Fruit fly (Drosophila melanogaster) whole organism, prepupa: Measurements from ENCODE around the gene CG9270.
A peak's percentile ranks its signal among the peaks of the same experiment; 100 is the strongest.

ENCODE experiments used
- Blimp-1 ChIP-seq: fragments of 200-800 bp; sonication (Bioruptor generic); optimal IDR thresholded peaks from 3 replicates; lab custom pipeline; 2017; ENCODE audit warnings: missing biosample characterization, missing genetic modification characterization, mild to moderate bottlenecking, moderate library complexity, missing genetic modification reagents
- CG10669 ChIP-seq: fragments of 200-800 bp; sonication (Bioruptor generic); optimal IDR thresholded peaks from 3 replicates; lab custom pipeline; 2018; ENCODE audit warnings: missing biosample characterization, mild to moderate bottlenecking, missing genetic modification characterization, moderate library complexity
- CG11294 ChIP-seq: fragments of 200-800 bp; sonication (Bioruptor generic); IDR thresholded peaks from 2 replicates; pipeline ENCODE4 v1.3.6; 2022; ENCODE audit warnings: missing biosample characterization, missing genetic modification characterization
- CG15336 ChIP-seq: fragments of 200-800 bp; sonication (Bioruptor generic); IDR thresholded peaks from 2 replicates; pipeline ENCODE4 v1.3.6; 2022; ENCODE audit warnings: missing biosample characterization, missing genetic modification characterization
- CG1621 ChIP-seq: fragments of 200-800 bp; sonication (Bioruptor generic); optimal IDR thresholded peaks from 3 replicates; lab custom pipeline; 2018; ENCODE audit warnings: missing biosample characterization, mild to moderate bottlenecking, missing genetic modification characterization
- CG16779 ChIP-seq: fragments of 200-800 bp; sonication (Bioruptor generic); optimal IDR thresholded peaks from 3 replicates; lab custom pipeline; 2017; ENCODE audit warnings: missing biosample characterization, mild to moderate bottlenecking, missing genetic modification characterization
- CG3032 ChIP-seq: fragments of 200-800 bp; optimal IDR thresholded peaks from 2 replicates; lab custom pipeline; 2019; ENCODE audit warnings: missing biosample characterization, mild to moderate bottlenecking, missing genetic modification characterization, moderate library complexity
- CG31627 ChIP-seq: fragments of 200-800 bp; sonication (Bioruptor generic); optimal IDR thresholded peaks from 3 replicates; lab custom pipeline; 2016; ENCODE audit warnings: missing biosample characterization, missing genetic modification characterization
- CG32006 ChIP-seq: fragments of 200-800 bp; sonication (Bioruptor generic); optimal IDR thresholded peaks from 3 replicates; lab custom pipeline; 2017; ENCODE audit warnings: missing biosample characterization, mild to moderate bottlenecking, missing genetic modification characterization
- CG3919 ChIP-seq: fragments of 200-800 bp; sonication (Bioruptor generic); optimal IDR thresholded peaks from 3 replicates; lab custom pipeline; 2016; ENCODE audit warnings: missing biosample characterization, missing genetic modification characterization
- CG6163 ChIP-seq: fragments of 200-800 bp; sonication (Bioruptor generic); IDR thresholded peaks from 3 replicates; pipeline ENCODE4 v1.3.6; 2022; ENCODE audit warnings: missing biosample characterization, missing genetic modification characterization
- CG6276 ChIP-seq: fragments of 200-800 bp; sonication (Bioruptor generic); optimal IDR thresholded peaks from 2 replicates; lab custom pipeline; 2017; ENCODE audit warnings: missing biosample characterization, mild to moderate bottlenecking, missing genetic modification characterization
- CG6792 ChIP-seq: fragments of 200-800 bp; sonication (Bioruptor generic); optimal IDR thresholded peaks from 3 replicates; lab custom pipeline; 2016; ENCODE audit warnings: missing biosample characterization, missing genetic modification characterization
- CG6808 ChIP-seq: fragments of 200-800 bp; sonication (Bioruptor generic); optimal IDR thresholded peaks from 3 replicates; lab custom pipeline; 2017; ENCODE audit warnings: missing biosample characterization, missing genetic modification characterization, mild to moderate bottlenecking, moderate library complexity, missing genetic modification reagents
- CG6854 ChIP-seq: fragments of 200-800 bp; sonication (Bioruptor generic); optimal IDR thresholded peaks from 2 replicates; lab custom pipeline; 2017; ENCODE audit warnings: missing biosample characterization, mild to moderate bottlenecking, missing genetic modification characterization
- CG7368 ChIP-seq: fragments of 200-800 bp; sonication (Bioruptor generic); optimal IDR thresholded peaks from 3 replicates; lab custom pipeline; 2016; ENCODE audit warnings: missing biosample characterization, missing genetic modification characterization
- CG8319 ChIP-seq: fragments of 200-800 bp; sonication (Bioruptor generic); optimal IDR thresholded peaks from 3 replicates; lab custom pipeline; 2016; ENCODE audit warnings: missing biosample characterization, missing genetic modification characterization
- CG8632 ChIP-seq: fragments of 200-800 bp; sonication (Bioruptor generic); optimal IDR thresholded peaks from 3 replicates; lab custom pipeline; 2016; ENCODE audit warnings: missing biosample characterization, missing genetic modification characterization
- CG9139 ChIP-seq: fragments of 200-800 bp; sonication (Bioruptor generic); optimal IDR thresholded peaks from 3 replicates; lab custom pipeline; 2017; ENCODE audit warnings: missing biosample characterization, mild to moderate bottlenecking, missing genetic modification characterization
- Eip75B ChIP-seq: fragments of 200-800 bp; sonication (Bioruptor generic); optimal IDR thresholded peaks from 3 replicates; lab custom pipeline; 2016; ENCODE audit warnings: missing biosample characterization, missing genetic modification characterization
- Eip78C ChIP-seq: fragments of 200-800 bp; sonication (Bioruptor generic); peaks from one replicate; lab custom pipeline; 2016; ENCODE audit warnings: missing biosample characterization, missing genetic modification characterization
- Eip93F ChIP-seq: fragments of 200-800 bp; sonication (Bioruptor generic); optimal IDR thresholded peaks from 2 replicates; lab custom pipeline; 2016; ENCODE audit warnings: missing biosample characterization, mild to moderate bottlenecking, missing genetic modification characterization
- Ets96B ChIP-seq: fragments of 200-800 bp; optimal IDR thresholded peaks from 2 replicates; lab custom pipeline; 2019; ENCODE audit warnings: missing biosample characterization, mild to moderate bottlenecking, missing genetic modification characterization, moderate library complexity
- Gug ChIP-seq: fragments of 200-800 bp; sonication (Bioruptor generic); IDR thresholded peaks from 2 replicates; pipeline ENCODE4 v1.3.6; 2022; ENCODE audit warnings: missing biosample characterization, missing genetic modification characterization
- Hr38 ChIP-seq: sonication (Bioruptor generic); optimal IDR thresholded peaks from 2 replicates; lab custom pipeline; 2016; ENCODE audit warnings: missing biosample characterization, missing genetic modification characterization
- Hr39 ChIP-seq: fragments of 200-800 bp; sonication (Bioruptor generic); optimal IDR thresholded peaks from 2 replicates; lab custom pipeline; 2016; ENCODE audit warnings: missing biosample characterization, missing genetic modification characterization
- Lpt ChIP-seq: fragments of 200-800 bp; sonication (Bioruptor generic); optimal IDR thresholded peaks from 3 replicates; lab custom pipeline; 2016; ENCODE audit warnings: missing biosample characterization, missing genetic modification characterization
- Met ChIP-seq: fragments of 200-800 bp; sonication (Bioruptor generic); optimal IDR thresholded peaks from 3 replicates; lab custom pipeline; 2016; ENCODE audit warnings: missing biosample characterization, missing genetic modification characterization
- OdsH ChIP-seq: fragments of 200-800 bp; sonication (Bioruptor generic); optimal IDR thresholded peaks from 3 replicates; lab custom pipeline; 2016; ENCODE audit warnings: missing biosample characterization, missing genetic modification characterization
- Smox ChIP-seq: fragments of 200-800 bp; sonication (Bioruptor generic); optimal IDR thresholded peaks from 3 replicates; lab custom pipeline; 2016; ENCODE audit warnings: missing biosample characterization, missing genetic modification characterization
- Sox102F ChIP-seq: fragments of 200-800 bp; sonication (Bioruptor generic); optimal IDR thresholded peaks from 2 replicates; lab custom pipeline; 2016; ENCODE audit warnings: missing biosample characterization, mild to moderate bottlenecking, missing genetic modification characterization
- acj6 ChIP-seq: fragments of 200-800 bp; sonication (Bioruptor generic); optimal IDR thresholded peaks from 3 replicates; lab custom pipeline; 2016; ENCODE audit warnings: missing biosample characterization, missing genetic modification characterization
- cyc ChIP-seq: fragments of 200-800 bp; sonication (Bioruptor generic); optimal IDR thresholded peaks from 3 replicates; lab custom pipeline; 2016; ENCODE audit warnings: missing biosample characterization, missing genetic modification characterization
- dac ChIP-seq: fragments of 200-800 bp; sonication (Bioruptor generic); optimal IDR thresholded peaks from 2 replicates; lab custom pipeline; 2017; ENCODE audit warnings: missing biosample characterization, mild to moderate bottlenecking, missing genetic modification characterization
- eg ChIP-seq: fragments of 200-800 bp; sonication (Bioruptor generic); IDR thresholded peaks from 3 replicates; pipeline ENCODE4 v1.3.6; 2022; ENCODE audit warnings: missing biosample characterization, missing genetic modification characterization
- esn ChIP-seq: fragments of 200-800 bp; sonication (Bioruptor generic); optimal IDR thresholded peaks from 2 replicates; lab custom pipeline; 2016; ENCODE audit warnings: missing biosample characterization, mild to moderate bottlenecking, missing genetic modification characterization, moderate library complexity
- fd59A ChIP-seq: fragments of 200-800 bp; sonication (Bioruptor generic); optimal IDR thresholded peaks from 2 replicates; lab custom pipeline; 2017; ENCODE audit warnings: missing biosample characterization, mild to moderate bottlenecking, missing genetic modification characterization, missing genetic modification reagents
- fd85E ChIP-seq: fragments of 200-800 bp; sonication (Bioruptor generic); optimal IDR thresholded peaks from 3 replicates; lab custom pipeline; 2016; ENCODE audit warnings: missing biosample characterization, missing genetic modification characterization
- fkh ChIP-seq: fragments of 200-800 bp; sonication (Bioruptor generic); optimal IDR thresholded peaks from 3 replicates; lab custom pipeline; 2017; ENCODE audit warnings: missing biosample characterization, mild to moderate bottlenecking, missing genetic modification characterization, moderate library complexity
- net ChIP-seq: fragments of 200-800 bp; sonication (Bioruptor generic); optimal IDR thresholded peaks from 3 replicates; lab custom pipeline; 2016; ENCODE audit warnings: missing biosample characterization, missing genetic modification characterization
- spab ChIP-seq: fragments of 200-800 bp; sonication (Bioruptor generic); optimal IDR thresholded peaks from 2 replicates; lab custom pipeline; 2017; ENCODE audit warnings: missing biosample characterization, mild to moderate bottlenecking, missing genetic modification characterization, missing genetic modification reagents
- ss ChIP-seq, 2 experiments: fragments of 200-800 bp; sonication (Bioruptor generic); optimal IDR thresholded peaks; 2 replicates in 1 of 2; 3 replicates in 1 of 2; lab custom pipeline; 2017 to 2018; ENCODE audit warnings: mild to moderate bottlenecking in 2 of 2, missing biosample characterization in 2 of 2, missing genetic modification characterization in 2 of 2, moderate library complexity in 1 of 2
- svp ChIP-seq: fragments of 200-800 bp; sonication (Bioruptor generic); peaks from one replicate; lab custom pipeline; 2016; ENCODE audit warnings: missing biosample characterization, missing genetic modification characterization
- vri ChIP-seq: fragments of 200-800 bp; sonication (Bioruptor generic); optimal IDR thresholded peaks from 3 replicates; lab custom pipeline; 2016; ENCODE audit warnings: missing biosample characterization, mild to moderate bottlenecking, missing genetic modification characterization

Gene CG9270

DNA sequence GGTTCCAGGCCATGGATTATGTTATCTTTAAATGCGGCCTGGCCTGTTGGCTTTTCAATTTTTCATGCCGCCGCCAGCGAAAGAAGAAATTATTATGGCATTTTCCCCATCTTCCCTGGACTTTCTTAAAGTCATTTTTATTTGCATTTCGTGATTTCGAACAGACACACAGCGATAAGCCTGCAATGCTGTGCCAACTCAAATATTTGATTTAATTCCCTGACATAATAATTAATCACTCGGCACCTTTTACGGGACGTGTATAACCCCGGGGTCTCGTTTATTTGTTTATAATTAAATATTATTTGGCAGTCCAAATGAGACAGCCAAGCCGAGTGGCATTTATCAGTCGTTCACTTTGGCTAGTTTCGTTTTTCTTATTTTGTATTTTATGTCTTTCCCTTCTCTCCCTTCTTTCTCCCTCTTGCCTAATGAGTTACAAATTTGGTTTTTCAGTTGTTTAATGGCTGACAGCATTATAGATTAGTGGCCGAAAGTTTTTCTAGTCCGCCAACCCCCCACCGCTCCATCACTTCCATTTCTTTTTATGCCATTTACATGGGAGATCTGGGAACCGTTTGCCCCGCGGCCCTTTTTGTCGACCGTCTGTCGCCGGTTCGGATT lies 35.9 kb upstream of the CG9270 start:
- TF ChIP-seq dac (GFP tag; lab: Kevin White, UChicago) (no peak), vri (GFP tag; lab: Kevin White, UChicago) (peak; percentile 27), CG10669 (GFP tag; lab: Kevin White, UChicago) (no peak), Hr39 (no peak), CG32006 (GFP tag; lab: Kevin White, UChicago) (no peak), CG6854 (GFP tag; lab: Kevin White, UChicago) (no peak), Eip78C (GFP tag; lab: Kevin White, UChicago) (peak; percentile 23), CG15336 (GFP tag; lab: Robert Waterston, UW) (no peak), svp (GFP tag; lab: Kevin White, UChicago) (peak; percentile 90), CG6808 (GFP tag; lab: Kevin White, UChicago) (no peak), fkh (peak; percentile 66), CG3919 (GFP tag; lab: Kevin White, UChicago) (no peak), esn (GFP tag; lab: Kevin White, UChicago) (no peak), CG8632 (GFP tag; lab: Kevin White, UChicago) (no peak), CG1621 (no peak), fd59A (GFP tag; lab: Kevin White, UChicago) (no peak), CG3032 (tag; lab: Kevin White, UChicago) (no peak)
- TF ChIP-seq, all 60 proteins: peak for 4

DNA sequence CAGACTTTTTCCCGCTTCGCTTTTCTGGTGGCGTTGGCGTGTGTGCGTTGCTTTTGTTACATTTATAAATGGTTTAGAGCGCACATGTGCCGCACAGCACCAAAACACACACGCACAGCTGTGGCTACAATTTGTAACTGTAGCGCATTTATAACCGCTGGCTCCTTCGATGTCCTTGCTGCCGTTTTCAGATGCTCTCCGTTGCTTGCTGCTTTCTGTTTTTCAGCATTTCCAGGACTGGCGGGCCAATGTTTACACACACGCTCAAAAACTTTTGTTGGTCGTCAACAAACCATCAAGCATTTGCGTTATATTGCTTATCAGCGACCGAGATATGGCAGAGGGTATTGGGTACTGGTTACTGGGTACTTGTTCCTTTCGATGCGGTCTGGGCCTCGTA lies 34.8 kb upstream of the CG9270 start:
- TF ChIP-seq fkh (peak; percentile 77), CG16779 (tag; lab: Kevin White, UChicago) (no peak)

DNA sequence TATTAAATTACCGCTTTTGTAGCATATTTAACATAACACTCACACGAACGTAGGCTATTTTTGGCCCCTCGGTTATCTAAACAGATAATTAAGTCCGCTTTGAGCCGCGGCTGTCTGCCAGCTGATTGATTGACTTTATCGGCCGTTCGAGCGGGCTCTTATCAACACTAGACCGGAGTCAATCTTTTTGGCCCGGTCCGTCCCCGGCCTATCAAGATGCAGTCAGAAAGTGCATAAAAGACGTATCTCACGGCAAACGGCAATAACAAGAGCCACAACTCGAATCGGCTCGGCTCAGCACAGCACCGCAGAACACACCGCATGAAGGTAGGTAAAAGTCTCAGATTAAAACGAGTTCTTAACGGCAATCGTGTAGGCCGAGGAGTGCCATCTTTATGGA lies 31.1 kb upstream of the CG9270 start:
- TF ChIP-seq CG1621, result peak; percentile 56
- no peak for TF ChIP-seq CG3032 (tag; lab: Kevin White, UChicago)
- TF ChIP-seq svp (GFP tag; lab: Kevin White, UChicago), result peak; percentile 9
- TF ChIP-seq CG9139 (GFP tag; lab: Kevin White, UChicago), result peak; percentile 38
- TF ChIP-seq ss (GFP tag; optimal IDR thresholded peaks at IDR 0.05; lab: Kevin White, UChicago), result peak; percentile 34 to 45
- no peak for TF ChIP-seq CG11294
- peak; percentile 43 for TF ChIP-seq CG6854 (GFP tag; lab: Kevin White, UChicago)
- 0 out of 3 replicates have a peak, but pooled peaks have one; percentile 12 for TF ChIP-seq CG6163 (GFP tag; lab: Robert Waterston, UW)
- TF ChIP-seq CG7368 (GFP tag; lab: Kevin White, UChicago), result no peak
- no peak for TF ChIP-seq CG8319
- TF ChIP-seq CG6792 (GFP tag; lab: Kevin White, UChicago), result no peak

- TF ChIP-seq CG6276 (GFP tag; lab: Kevin White, UChicago) (no peak), Gug (no peak), fkh (no peak), Blimp-1 (GFP tag; lab: Kevin White, UChicago) (no peak), Met (GFP tag; lab: Kevin White, UChicago) (no peak), CG11294 (no peak), Eip93F (GFP tag; lab: Kevin White, UChicago) (no peak), eg (GFP tag; lab: Robert Waterston, UW) (no peak), CG9139 (GFP tag; lab: Kevin White, UChicago) (no peak), vri (GFP tag; lab: Kevin White, UChicago) (no peak), Ets96B (no peak), spab (no peak), CG15336 (GFP tag; lab: Robert Waterston, UW) (peak; percentile 41; the same call in 1 of the 2 replicates), CG6163 (GFP tag; lab: Robert Waterston, UW) (0 out of 3 replicates have a peak, but pooled peaks have one; percentile 18), CG31627 (GFP tag; lab: Kevin White, UChicago) (no peak), Sox102F (no peak), svp (GFP tag; lab: Kevin White, UChicago) (no peak), CG3032 (tag; lab: Kevin White, UChicago) (no peak), CG7368 (GFP tag; lab: Kevin White, UChicago) (no peak), Eip75B (GFP tag; lab: Kevin White, UChicago) (no peak), acj6 (GFP tag; lab: Kevin White, UChicago) (no peak), fd85E (GFP tag; lab: Kevin White, UChicago) (no peak), Smox (GFP tag; lab: Kevin White, UChicago) (no peak), OdsH (GFP tag; lab: Kevin White, UChicago) (peak; percentile 24), net (GFP tag; lab: Kevin White, UChicago) (no peak), Lpt (GFP tag; lab: Kevin White, UChicago) (peak; percentile 10), CG6854 (GFP tag; lab: Kevin White, UChicago) (no peak), Hr38 (GFP tag; lab: Kevin White, UChicago) (no peak), cyc (no peak)
These were observed 26.2 kb upstream of the CG9270 start for dm6 chr2L:20960019-20960525.
